Worm (Caenorhabditis elegans) whole organism, young adult: ENCODE measurements around the gene dao-3.

Experiments used
- hsf-1 ChIP-seq: fragments of 200-800 bp; sonication (Bioruptor generic); IDR thresholded peaks from 2 replicates; pipeline ENCODE4 v1.3.6; 2022; ENCODE audit warnings: missing genetic modification reagents, missing genetic modification characterization, missing compliant biosample characterization
- lin-35 ChIP-seq, 3 experiments: fragments of 150-350 bp in 2 of 3; sonication (generic microtip) in 1 of 3; optimal IDR thresholded peaks; 2 replicates each; lab custom pipeline; 2014 to 2018; ENCODE audit warnings: missing biosample characterization in 3 of 3, missing genetic modification characterization in 3 of 3, missing genetic modification reagents in 3 of 3
- lsl-1 ChIP-seq: fragments of 200-800 bp; sonication (Bioruptor generic); optimal IDR thresholded peaks from 2 replicates; lab custom pipeline; 2018; ENCODE audit warnings: mild to moderate bottlenecking, missing genetic modification characterization, moderate library complexity, missing compliant biosample characterization
- nfya-1 ChIP-seq: sonication (generic microtip); optimal IDR thresholded peaks from 2 replicates; lab custom pipeline; 2017; ENCODE audit warnings: antibody characterized with exemption, missing compliant biosample characterization, missing genetic modification characterization, borderline replicate concordance; ENCODE audit not compliant: insufficient read depth

ce11 chrX:8067268-8067667, 19.1 kb downstream of the dao-3 start, which contains the start of gene C18A11.2:
- TF ChIP-seq hsf-1 (GFP tag; lab: Robert Waterston, UW) (no peak), nfya-1 (no peak), lin-35 (GFP tag; optimal IDR thresholded peaks at IDR 0.05; lab: Kevin White, UChicago) (no peak), lsl-1 (GFP tag; lab: Kevin White, UChicago) (no peak)
